Fruit fly (Drosophila melanogaster): ENCODE measurements around the gene CG34148.
A peak's percentile ranks its signal among the peaks of the same experiment; 100 is the strongest.

The CG34148 gene

DNA sequence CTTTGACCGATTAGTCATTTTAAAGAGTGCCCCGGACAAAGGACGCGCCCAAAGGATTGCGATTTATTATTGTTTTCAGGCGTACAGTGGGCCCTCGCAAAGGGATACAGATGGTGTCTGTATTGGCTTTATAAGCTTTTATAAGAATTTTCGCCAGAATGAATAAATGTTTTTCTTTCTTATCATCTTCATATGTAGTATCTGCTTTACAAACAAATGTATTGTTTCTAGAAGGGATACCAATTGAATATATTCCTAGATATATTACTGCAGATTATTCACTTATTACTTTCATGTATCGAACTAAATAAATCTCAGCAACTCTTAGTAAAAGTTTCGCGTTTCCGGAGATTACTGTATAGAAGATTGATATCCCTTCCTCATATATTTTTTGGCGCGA is 21.0 kb downstream of the CG34148 start (continued):
- TF ChIP-seq Sox102F (GFP tag; optimal IDR thresholded peaks at IDR 0.05) (no peak), CG3032 (tag; optimal IDR thresholded peaks at IDR 0.05) (no peak), pdm3 (GFP tag; optimal IDR thresholded peaks at IDR 0.05) (no peak), CG11762 (GFP tag; optimal IDR thresholded peaks at IDR 0.05; ENCODE audit: insufficient read depth) (no peak), CG31627 (GFP tag; optimal IDR thresholded peaks at IDR 0.05) (peak; percentile 2), achi (GFP tag; optimal IDR thresholded peaks at IDR 0.05) (no peak), acj6 (GFP tag; optimal IDR thresholded peaks at IDR 0.05) (peak; percentile 8), CG10669 (GFP tag; optimal IDR thresholded peaks at IDR 0.05) (no peak), Met (GFP tag; optimal IDR thresholded peaks at IDR 0.05) (peak; percentile 40), CG7368 (GFP tag; optimal IDR thresholded peaks at IDR 0.05) (no peak), Gug (GFP tag; IDR thresholded peaks at IDR 0.05) (no peak), fd59A (GFP tag; optimal IDR thresholded peaks at IDR 0.05) (no peak), CG6808 (GFP tag; optimal IDR thresholded peaks at IDR 0.05) (no peak), eg (GFP tag; IDR thresholded peaks at IDR 0.05) (no peak), svp (GFP tag) (peak; percentile 68), Smox (GFP tag; optimal IDR thresholded peaks at IDR 0.05) (no peak), CG9139 (GFP tag; optimal IDR thresholded peaks at IDR 0.05) (no peak), CG4318 (GFP tag; optimal IDR thresholded peaks at IDR 0.05) (no peak), Eip93F (GFP tag; optimal IDR thresholded peaks at IDR 0.05) (no peak), CG34406 (GFP tag; optimal IDR thresholded peaks at IDR 0.05) (no peak), CG6792 (GFP tag; optimal IDR thresholded peaks at IDR 0.05) (no peak), CG15336 (GFP tag; IDR thresholded peaks at IDR 0.05) (no peak), salr (GFP tag; optimal IDR thresholded peaks at IDR 0.05) (no peak), esn (GFP tag; optimal IDR thresholded peaks at IDR 0.05) (peak; percentile 4), OdsH (GFP tag; optimal IDR thresholded peaks at IDR 0.05) (peak; percentile 3), Hr4 (GFP tag; optimal IDR thresholded peaks at IDR 0.05) (no peak), Eip75B (GFP tag; optimal IDR thresholded peaks at IDR 0.05) (no peak), CG3919 (GFP tag; optimal IDR thresholded peaks at IDR 0.05) (no peak), CG6163 (GFP tag; IDR thresholded peaks at IDR 0.05) (no peak), CG32006 (GFP tag; optimal IDR thresholded peaks at IDR 0.05) (no peak), Hr38 (GFP tag; optimal IDR thresholded peaks at IDR 0.05) (no peak), CG8632 (GFP tag; optimal IDR thresholded peaks at IDR 0.05) (no peak), spab (GFP tag; optimal IDR thresholded peaks at IDR 0.05) (no peak)

DNA sequence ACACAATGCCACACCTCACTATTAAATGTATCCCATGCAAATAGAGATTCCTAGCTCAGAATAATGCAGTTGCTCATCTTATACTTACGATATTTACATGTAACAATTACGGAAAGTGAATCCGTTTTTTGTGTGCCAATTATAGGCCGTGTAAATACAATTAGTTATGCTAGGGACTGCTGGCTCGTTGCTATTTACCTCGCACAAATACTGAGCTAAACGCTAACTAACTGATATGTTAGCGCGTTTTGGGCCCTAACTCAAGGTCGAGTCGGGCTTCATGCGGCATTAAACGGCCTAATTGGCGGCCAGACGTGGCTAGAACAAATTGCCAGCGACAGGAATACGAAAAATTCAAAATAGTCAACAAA is 21.6 kb downstream of the CG34148 start:
- TF ChIP-seq fkh (GFP tag; optimal IDR thresholded peaks at IDR 0.05), result peak; percentile 52
- TF ChIP-seq CG11294 (GFP tag; IDR thresholded peaks at IDR 0.05), result no peak

DNA sequence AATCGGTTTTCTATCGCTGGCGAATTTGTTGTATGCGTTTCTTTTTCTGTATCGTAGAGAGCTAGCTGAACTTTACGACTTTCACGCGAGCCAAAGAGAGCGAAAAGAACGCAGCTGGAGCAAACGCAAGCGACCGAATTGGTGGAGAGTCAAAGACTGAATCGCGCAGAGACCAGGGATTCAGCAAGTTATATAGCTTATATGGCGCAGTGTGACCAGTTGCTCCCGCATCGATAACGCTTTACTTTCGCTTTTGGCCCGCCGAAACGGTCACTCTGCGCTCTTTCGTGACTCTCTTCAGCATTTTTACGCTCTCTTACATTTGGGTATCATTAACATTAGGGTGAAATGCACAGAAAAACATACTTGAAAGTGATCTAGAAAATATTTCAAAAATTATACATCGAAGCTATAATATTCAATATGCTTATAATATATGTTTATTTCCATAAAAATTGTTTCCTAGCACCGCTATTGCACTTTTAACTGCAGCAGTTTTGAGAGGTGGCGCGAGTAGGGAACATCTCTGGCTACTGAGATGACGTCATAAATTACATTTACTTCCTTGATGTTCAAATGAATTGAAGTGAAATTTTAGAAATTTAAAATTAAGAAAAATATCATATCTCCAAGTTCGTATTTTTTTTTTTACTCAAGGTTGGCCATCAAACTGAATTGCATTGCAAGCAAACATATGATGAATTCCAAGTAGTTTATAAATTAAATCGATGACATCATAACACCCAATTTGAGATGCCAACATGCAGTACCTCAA is 22.2 kb downstream of the CG34148 start, which contains the start of gene glec:
glec (minus strand) TSS at position 169 of the 775 bp plus-strand sequence.
- TF ChIP-seq CG9139 (GFP tag; optimal IDR thresholded peaks at IDR 0.05), result no peak
- TF ChIP-seq ss (GFP tag; optimal IDR thresholded peaks at IDR 0.05), result peak in 1 of 2 experiments; percentile 25
- TF ChIP-seq CG8119 (GFP tag; IDR thresholded peaks at IDR 0.05), result peak; percentile 64
- TF ChIP-seq esn (GFP tag; optimal IDR thresholded peaks at IDR 0.05), result peak; percentile 65
- peak; percentile 22 for TF ChIP-seq CG34406 (GFP tag; optimal IDR thresholded peaks at IDR 0.05)
- peak; percentile 3 for TF ChIP-seq lz (GFP tag; optimal IDR thresholded peaks at IDR 0.05)
- peak; percentile 27 for TF ChIP-seq Lpt (GFP tag; optimal IDR thresholded peaks at IDR 0.05)
- peak; percentile 77 for TF ChIP-seq Smox (GFP tag; optimal IDR thresholded peaks at IDR 0.05)
- TF ChIP-seq Eip78C (GFP tag), result peak; percentile 92
- TF ChIP-seq eg (GFP tag; IDR thresholded peaks at IDR 0.05), result peak; percentile 65
- TF ChIP-seq topi (GFP tag; optimal IDR thresholded peaks at IDR 0.05), result peak; percentile 36
- peak; percentile 69 for TF ChIP-seq pdm3 (GFP tag; optimal IDR thresholded peaks at IDR 0.05)
- peak; percentile 47 for TF ChIP-seq Hr39 (GFP tag; optimal IDR thresholded peaks at IDR 0.05)
- peak; percentile 1 for TF ChIP-seq fd85E (GFP tag; optimal IDR thresholded peaks at IDR 0.05)
- peak; percentile 62 for TF ChIP-seq Sox14 (GFP tag; optimal IDR thresholded peaks at IDR 0.05)
- no peak for TF ChIP-seq CG11294 (GFP tag; IDR thresholded peaks at IDR 0.05)
- no peak for TF ChIP-seq fkh (GFP tag; optimal IDR thresholded peaks at IDR 0.05)
- peak; percentile 42 for TF ChIP-seq CG10631 (GFP tag; optimal IDR thresholded peaks at IDR 0.05)
- peak; percentile 26 for TF ChIP-seq CG31627 (GFP tag; optimal IDR thresholded peaks at IDR 0.05)
- peak; percentile 59 for TF ChIP-seq Eip93F (GFP tag; optimal IDR thresholded peaks at IDR 0.05)
- peak in 1 of 2 experiments; percentile 58 for TF ChIP-seq salr (GFP tag; optimal IDR thresholded peaks at IDR 0.05)
- TF ChIP-seq CG32006 (GFP tag; optimal IDR thresholded peaks at IDR 0.05), result peak; percentile 60
- peak; percentile 71 for TF ChIP-seq vri (GFP tag; optimal IDR thresholded peaks at IDR 0.05)
- no peak for TF ChIP-seq CG8319 (GFP tag; optimal IDR thresholded peaks at IDR 0.05)
- no peak for TF ChIP-seq Ets96B (tag; optimal IDR thresholded peaks at IDR 0.05)
